Fruit fly (Drosophila melanogaster) whole organism, embryonic: ENCODE results near the gene Cep97.

Experiments
- Asciz ChIP-seq: fragments of 200-800 bp; sonication (Bioruptor generic); optimal IDR thresholded peaks from 2 replicates; lab custom pipeline; 2017; ENCODE audit warnings: missing biosample characterization, mild to moderate bottlenecking, missing genetic modification characterization, missing genetic modification reagents
- CG10462 ChIP-seq: fragments of 200-800 bp; sonication (Bioruptor generic); optimal IDR thresholded peaks from 2 replicates; lab custom pipeline; 2016; ENCODE audit warnings: missing biosample characterization, missing genetic modification characterization
- CG10565 ChIP-seq: fragments of 200-800 bp; sonication (Bioruptor generic); optimal IDR thresholded peaks from 3 replicates; lab custom pipeline; 2016; ENCODE audit warnings: missing biosample characterization, mild to moderate bottlenecking, missing genetic modification characterization
- CG11456 ChIP-seq: fragments of 200-800 bp; sonication (Bioruptor generic); IDR thresholded peaks from 3 replicates; pipeline ENCODE4 v1.3.6; 2022; ENCODE audit warnings: missing biosample characterization, missing genetic modification characterization
- CG12299 ChIP-seq: fragments of 200-800 bp; sonication (Bioruptor generic); optimal IDR thresholded peaks from 2 replicates; lab custom pipeline; 2018; ENCODE audit warnings: missing biosample characterization, mild to moderate bottlenecking, missing genetic modification characterization
- CG12391 ChIP-seq: fragments of 200-800 bp; sonication (Bioruptor generic); optimal IDR thresholded peaks from 3 replicates; lab custom pipeline; 2018; ENCODE audit warnings: missing biosample characterization, mild to moderate bottlenecking, missing genetic modification characterization, moderate library complexity
- CG12744 ChIP-seq: fragments of 200-800 bp; sonication (Bioruptor generic); optimal IDR thresholded peaks from 2 replicates; lab custom pipeline; 2016; ENCODE audit warnings: missing biosample characterization, missing genetic modification characterization
- CG16813 ChIP-seq: fragments of 200-800 bp; sonication (Bioruptor generic); IDR thresholded peaks from 3 replicates; pipeline ENCODE4 v1.3.6; 2022; ENCODE audit warnings: missing biosample characterization, missing genetic modification characterization; ENCODE audit not compliant: partially characterized antibody
- CG17328 ChIP-seq: fragments of 200-800 bp; sonication (Bioruptor generic); IDR thresholded peaks from 2 replicates; pipeline ENCODE4 v1.3.6; 2022; ENCODE audit warnings: missing biosample characterization, missing genetic modification characterization
- CG18764 ChIP-seq: fragments of 200-800 bp; sonication (Bioruptor generic); optimal IDR thresholded peaks from 3 replicates; lab custom pipeline; 2016; ENCODE audit warnings: missing biosample characterization, missing genetic modification characterization
- CG30020 ChIP-seq: fragments of 200-800 bp; optimal IDR thresholded peaks from 2 replicates; lab custom pipeline; 2019; ENCODE audit warnings: missing biosample characterization, mild to moderate bottlenecking, missing genetic modification characterization, moderate library complexity
- CG30431 ChIP-seq: fragments of 200-800 bp; sonication (Bioruptor generic); optimal IDR thresholded peaks from 2 replicates; lab custom pipeline; 2017; ENCODE audit warnings: missing biosample characterization, missing genetic modification characterization
- CG31388 ChIP-seq: fragments of 200-800 bp; sonication (Bioruptor generic); optimal IDR thresholded peaks from 2 replicates; lab custom pipeline; 2016; ENCODE audit warnings: missing biosample characterization, missing genetic modification characterization
- CG4730 ChIP-seq: fragments of 200-800 bp; sonication (Bioruptor generic); IDR thresholded peaks from 2 replicates; pipeline ENCODE4 v1.3.6; 2022; ENCODE audit warnings: missing biosample characterization, missing genetic modification characterization
- CG6813 ChIP-seq: fragments of 200-800 bp; sonication (Bioruptor generic); optimal IDR thresholded peaks from 2 replicates; lab custom pipeline; 2017; ENCODE audit warnings: missing biosample characterization, missing genetic modification characterization, mild to moderate bottlenecking, moderate library complexity, missing genetic modification reagents
- CG8290 ChIP-seq, 3 experiments: fragments of 200-800 bp; sonication (Bioruptor generic); optimal IDR thresholded peaks; 2 replicates each; lab custom pipeline; 2016 to 2019; ENCODE audit warnings: missing biosample characterization in 3 of 3, missing genetic modification characterization in 3 of 3, mild to moderate bottlenecking in 2 of 3, moderate library complexity in 1 of 3
- CG9215 ChIP-seq: fragments of 200-800 bp; sonication (Bioruptor generic); IDR thresholded peaks from 2 replicates; pipeline ENCODE4 v1.3.6; 2022; ENCODE audit warnings: missing biosample characterization, missing genetic modification characterization
- CG9797 ChIP-seq: fragments of 200-800 bp; sonication (Bioruptor generic); optimal IDR thresholded peaks from 3 replicates; lab custom pipeline; 2018; ENCODE audit warnings: missing biosample characterization, mild to moderate bottlenecking, missing genetic modification characterization
- CG9817 ChIP-seq: fragments of 200-800 bp; sonication (Bioruptor generic); optimal IDR thresholded peaks from 2 replicates; lab custom pipeline; 2018; ENCODE audit warnings: missing biosample characterization, mild to moderate bottlenecking, missing genetic modification characterization, moderate library complexity
- Dfd ChIP-seq, 2 experiments: fragments of >200 bp; optimal IDR thresholded peaks; 2 replicates each; lab custom pipeline; 2017; ENCODE audit warnings: missing biosample characterization in 2 of 2, missing genetic modification characterization in 2 of 2
- Doc3 ChIP-seq: fragments of 200-800 bp; sonication (Bioruptor generic); IDR thresholded peaks from 3 replicates; pipeline ENCODE4 v1.3.6; 2022; ENCODE audit warnings: missing biosample characterization, missing genetic modification characterization; ENCODE audit not compliant: partially characterized antibody
- Dp ChIP-seq: fragments of 200-800 bp; sonication (Bioruptor generic); optimal IDR thresholded peaks from 2 replicates; lab custom pipeline; 2018; ENCODE audit warnings: missing biosample characterization, mild to moderate bottlenecking, missing genetic modification characterization, moderate library complexity
- E2f2 ChIP-seq: fragments of 200-800 bp; sonication (Bioruptor generic); IDR thresholded peaks from 2 replicates; pipeline ENCODE4 v1.3.6; 2022; ENCODE audit warnings: missing biosample characterization, missing genetic modification characterization
- Elba2 ChIP-seq: fragments of 200-800 bp; sonication (Bioruptor generic); optimal IDR thresholded peaks from 3 replicates; lab custom pipeline; 2016; ENCODE audit warnings: missing biosample characterization, missing genetic modification characterization
- Fer3 ChIP-seq: fragments of 200-800 bp; sonication (Bioruptor generic); optimal IDR thresholded peaks from 2 replicates; lab custom pipeline; 2018; ENCODE audit warnings: missing biosample characterization, mild to moderate bottlenecking, missing genetic modification characterization, moderate library complexity
- H2.0 ChIP-seq: fragments of 200-800 bp; sonication (Bioruptor generic); IDR thresholded peaks from 2 replicates; pipeline ENCODE4 v1.3.6; 2022; ENCODE audit warnings: missing biosample characterization, missing genetic modification characterization
- HLHmδ ChIP-seq: fragments of 200-800 bp; sonication (Bioruptor generic); optimal IDR thresholded peaks from 2 replicates; lab custom pipeline; 2018; ENCODE audit warnings: missing biosample characterization, mild to moderate bottlenecking, missing genetic modification characterization, moderate library complexity
- Hey ChIP-seq: fragments of 200-800 bp; sonication (Bioruptor generic); optimal IDR thresholded peaks from 3 replicates; lab custom pipeline; 2018; ENCODE audit warnings: missing biosample characterization, mild to moderate bottlenecking, missing genetic modification characterization
- Lhr ChIP-seq: fragments of 200-800 bp; sonication (Bioruptor generic); optimal IDR thresholded peaks from 3 replicates; lab custom pipeline; 2017; ENCODE audit warnings: mild to moderate bottlenecking, missing biosample characterization, missing genetic modification reagents, missing genetic modification characterization
- NC2α ChIP-seq: fragments of 200-800 bp; sonication (Bioruptor generic); optimal IDR thresholded peaks from 2 replicates; lab custom pipeline; 2016; ENCODE audit warnings: missing biosample characterization, missing genetic modification characterization
- NfI ChIP-seq: fragments of 200-800 bp; sonication (Bioruptor generic); optimal IDR thresholded peaks from 3 replicates; lab custom pipeline; 2018; ENCODE audit warnings: missing biosample characterization, mild to moderate bottlenecking, missing genetic modification characterization, moderate library complexity
- Oli ChIP-seq: fragments of 200-800 bp; sonication (Bioruptor generic); optimal IDR thresholded peaks from 2 replicates; lab custom pipeline; 2018; ENCODE audit warnings: missing biosample characterization, mild to moderate bottlenecking, missing genetic modification characterization, moderate library complexity
- Opbp ChIP-seq: fragments of 200-800 bp; sonication (Bioruptor generic); IDR thresholded peaks from 3 replicates; pipeline ENCODE4 v1.3.6; 2022; ENCODE audit warnings: missing biosample characterization, missing genetic modification characterization; ENCODE audit not compliant: partially characterized antibody
- PHDP ChIP-seq: fragments of 200-800 bp; sonication (Bioruptor generic); optimal IDR thresholded peaks from 3 replicates; lab custom pipeline; 2018; ENCODE audit warnings: missing biosample characterization, mild to moderate bottlenecking, missing genetic modification characterization, moderate library complexity
- Poxn ChIP-seq: fragments of 200-800 bp; sonication (Bioruptor generic); IDR thresholded peaks from 2 replicates; pipeline ENCODE4 v1.3.6; 2022; ENCODE audit warnings: missing biosample characterization, missing genetic modification characterization
- Scr ChIP-seq: fragments of 200-800 bp; sonication (Bioruptor generic); IDR thresholded peaks from 2 replicates; pipeline ENCODE4 v1.3.6; 2022; ENCODE audit warnings: missing biosample characterization, missing genetic modification characterization; ENCODE audit not compliant: partially characterized antibody
- Taf1 ChIP-seq: fragments of 200-800 bp; sonication (Bioruptor generic); IDR thresholded peaks from 2 replicates; pipeline ENCODE4 v1.3.6; 2022; ENCODE audit warnings: missing biosample characterization, missing genetic modification characterization
- az2 ChIP-seq: fragments of 200-800 bp; sonication (Bioruptor generic); optimal IDR thresholded peaks from 3 replicates; lab custom pipeline; 2016; ENCODE audit warnings: missing biosample characterization, missing genetic modification characterization
- cad ChIP-seq: fragments of >200 bp; optimal IDR thresholded peaks from 2 replicates; lab custom pipeline; 2017; ENCODE audit warnings: missing biosample characterization, missing genetic modification characterization
- dimm ChIP-seq: fragments of 200-800 bp; sonication (Bioruptor generic); IDR thresholded peaks from 2 replicates; pipeline ENCODE4 v1.3.6; 2022; ENCODE audit warnings: missing biosample characterization, missing genetic modification characterization
- fd3F ChIP-seq: fragments of 200-800 bp; sonication (Bioruptor generic); optimal IDR thresholded peaks from 2 replicates; lab custom pipeline; 2018; ENCODE audit warnings: missing biosample characterization, mild to moderate bottlenecking, missing genetic modification characterization, moderate library complexity
- gro ChIP-seq: fragments of 200-800 bp; sonication (Bioruptor generic); optimal IDR thresholded peaks from 2 replicates; lab custom pipeline; 2016; ENCODE audit warnings: missing biosample characterization, missing genetic modification characterization
- gsb ChIP-seq: fragments of 200-800 bp; sonication (Bioruptor generic); IDR thresholded peaks from 2 replicates; pipeline ENCODE4 v1.3.6; 2022; ENCODE audit warnings: missing biosample characterization, missing genetic modification characterization
- kah ChIP-seq: fragments of 200-800 bp; sonication (Bioruptor generic); optimal IDR thresholded peaks from 2 replicates; lab custom pipeline; 2018; ENCODE audit warnings: missing biosample characterization, mild to moderate bottlenecking, missing genetic modification characterization
- lov ChIP-seq, 2 experiments: fragments of 200-800 bp in 1 of 2; fragments of >200 bp in 1 of 2; sonication (Bioruptor generic) in 1 of 2; IDR thresholded peaks in 1 of 2; optimal IDR thresholded peaks in 1 of 2; 2 replicates in 1 of 2; 3 replicates in 1 of 2; pipeline versions ENCODE4 v1.3.6 to Lab custom; 2017 to 2022; ENCODE audit warnings: missing biosample characterization in 1 of 2, missing genetic modification characterization in 1 of 2
- pnt ChIP-seq: fragments of 200-800 bp; sonication (Bioruptor generic); optimal IDR thresholded peaks from 3 replicates; lab custom pipeline; 2016; ENCODE audit warnings: missing biosample characterization, missing genetic modification characterization
- pzg ChIP-seq: fragments of 200-800 bp; sonication (Bioruptor generic); optimal IDR thresholded peaks from 3 replicates; lab custom pipeline; 2018; ENCODE audit warnings: missing biosample characterization, mild to moderate bottlenecking, missing genetic modification characterization, moderate library complexity
- salm ChIP-seq: fragments of 200-800 bp; sonication (Bioruptor generic); optimal IDR thresholded peaks from 2 replicates; lab custom pipeline; 2018; ENCODE audit warnings: missing biosample characterization, mild to moderate bottlenecking, missing genetic modification characterization
- slou ChIP-seq: fragments of 200-800 bp; sonication (Bioruptor generic); optimal IDR thresholded peaks from 3 replicates; lab custom pipeline; 2016; ENCODE audit warnings: missing biosample characterization, missing genetic modification characterization
- zf30C ChIP-seq: fragments of 200-800 bp; sonication (Bioruptor generic); optimal IDR thresholded peaks from 3 replicates; lab custom pipeline; 2018; ENCODE audit warnings: missing biosample characterization, mild to moderate bottlenecking, missing genetic modification characterization

Gene Cep97

DNA sequence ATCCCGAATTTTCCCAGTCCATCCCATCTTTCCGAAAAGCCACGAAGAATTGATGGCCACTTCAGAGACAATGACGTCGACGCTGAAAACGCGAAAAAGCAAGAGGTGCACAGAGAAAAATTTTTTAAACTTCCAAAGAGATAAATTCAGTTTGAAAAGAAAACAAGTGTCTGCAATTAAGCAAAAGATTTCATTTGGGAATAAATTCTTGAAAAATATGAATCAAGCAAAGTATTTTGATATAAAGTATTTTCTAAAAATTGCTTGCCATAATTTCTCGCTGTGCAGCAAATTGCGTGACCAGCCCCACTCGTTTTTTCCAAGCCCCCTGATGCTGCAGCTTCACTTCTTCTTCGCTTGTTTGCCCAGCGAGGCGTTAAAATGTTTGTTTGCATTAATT lies 14.7 kb downstream of the Cep97 start (continued):
- TF ChIP-seq CG12391 (tag; lab: Kevin White, UChicago) (peak; percentile 55), CG10462 (no peak), Lhr (GFP tag; lab: Kevin White, UChicago) (no peak), CG9797 (GFP tag; lab: Kevin White, UChicago) (no peak), NC2α (GFP tag; lab: Kevin White, UChicago) (no peak), Asciz (GFP tag; lab: Kevin White, UChicago) (no peak), Taf1 (GFP tag; lab: Robert Waterston, UW) (no peak), CG11456 (GFP tag; lab: Robert Waterston, UW) (no peak), Hey (no peak), dimm (GFP tag; lab: Robert Waterston, UW) (no peak), Dp (no peak), cad (no peak), PHDP (tag; lab: Kevin White, UChicago) (peak; percentile 51), Elba2 (GFP tag; lab: Kevin White, UChicago) (no peak), CG6813 (GFP tag; lab: Kevin White, UChicago) (no peak), slou (GFP tag; lab: Kevin White, UChicago) (no peak), zf30C (no peak), CG4730 (GFP tag; lab: Robert Waterston, UW) (0 out of 2 replicates have a peak, but pooled peaks have one; percentile 16), NfI (peak; percentile 21), Poxn (GFP tag; lab: Robert Waterston, UW) (no peak), fd3F (no peak), H2.0 (GFP tag; lab: Robert Waterston, UW) (no peak), CG16813 (GFP tag; lab: Robert Waterston, UW) (no peak), CG9215 (GFP tag; lab: Robert Waterston, UW) (0 out of 2 replicates have a peak, but pooled peaks have one; percentile 7), Oli (tag; lab: Kevin White, UChicago) (peak; percentile 18), lov (optimal IDR thresholded peaks at IDR 0.05; lab: Kevin White, UChicago) (no peak), lov (GFP tag; IDR thresholded peaks at IDR 0.05; lab: Robert Waterston, UW) (no peak), CG8290 (GFP tag; optimal IDR thresholded peaks at IDR 0.05; lab: Kevin White, UChicago) (no peak), CG8290 (tag; optimal IDR thresholded peaks at IDR 0.05; lab: Kevin White, UChicago) (no peak), CG12744 (GFP tag; lab: Kevin White, UChicago) (no peak), CG10565 (GFP tag; lab: Kevin White, UChicago) (no peak), gsb (GFP tag; lab: Robert Waterston, UW) (no peak), CG9817 (tag; lab: Kevin White, UChicago) (peak; percentile 16), CG31388 (GFP tag; lab: Kevin White, UChicago) (no peak), CG30431 (no peak), Dfd (GFP tag; optimal IDR thresholded peaks at IDR 0.05; lab: Kevin White, UChicago) (no peak), pnt (GFP tag; lab: Kevin White, UChicago) (no peak), Fer3 (tag; lab: Kevin White, UChicago) (peak; percentile 34), E2f2 (GFP tag; lab: Robert Waterston, UW) (no peak), CG17328 (GFP tag; lab: Robert Waterston, UW) (peak; percentile 56; the same call in 1 of the 2 replicates), Doc3 (GFP tag; lab: Robert Waterston, UW) (no peak), az2 (GFP tag; lab: Kevin White, UChicago) (peak; percentile 31), gro (GFP tag; lab: Kevin White, UChicago) (no peak), salm (no peak), CG18764 (no peak), pzg (GFP tag; lab: Kevin White, UChicago) (no peak), HLHmδ (GFP tag; lab: Kevin White, UChicago) (no peak), Scr (GFP tag; lab: Robert Waterston, UW) (no peak), kah (GFP tag; lab: Kevin White, UChicago) (no peak), CG12299 (tag; lab: Kevin White, UChicago) (no peak), Opbp (GFP tag; lab: Robert Waterston, UW) (no peak), CG30020 (tag; lab: Kevin White, UChicago) (no peak)
